Worm (Caenorhabditis elegans): ENCODE measurements around the gene ostf-4.

- no peak for TF ChIP-seq ama-1 (optimal IDR thresholded peaks at IDR 0.05)
- no peak for TF ChIP-seq nhr-10 (tag; optimal IDR thresholded peaks at IDR 0.05)
- no peak for TF ChIP-seq mes-2 (tag; optimal IDR thresholded peaks at IDR 0.05; ENCODE audit: poor library complexity, severe bottlenecking)
- TF ChIP-seq lsy-2 (tag; optimal IDR thresholded peaks at IDR 0.05), result no peak
- TF ChIP-seq F44E2.7 (GFP tag; IDR thresholded peaks at IDR 0.05), result no peak
- TF ChIP-seq D1046.2 (GFP tag; IDR thresholded peaks at IDR 0.05), result no peak
- TF ChIP-seq lin-13 (GFP tag; optimal IDR thresholded peaks at IDR 0.05), result no peak
- TF ChIP-seq unc-62 (GFP tag; optimal IDR thresholded peaks at IDR 0.05 in 1 of 2), result peak in 1 of 2 experiments; percentile 94
- TF ChIP-seq unc-62 (tag; optimal IDR thresholded peaks at IDR 0.05), result no peak
- TF ChIP-seq daf-16 (GFP tag; optimal IDR thresholded peaks at IDR 0.05), result no peak
- no peak for TF ChIP-seq daf-16 (tag; optimal IDR thresholded peaks at IDR 0.05)
- no peak for TF ChIP-seq R02D3.7 (tag; optimal IDR thresholded peaks at IDR 0.05)
- TF ChIP-seq unc-130 (GFP tag; optimal IDR thresholded peaks at IDR 0.05), result no peak
Observed at ce11 chrIII:10293946-10294345, 24.4 kb downstream of the ostf-4 start.

Measured in whole organism, L4 larva.